Fruit fly (Drosophila melanogaster): ENCODE data around the gene CG31464.

Gene CG31464

dm6 chr3R:8317709-8318335 lies 26.8 kb downstream of the CG31464 start:
- TF ChIP-seq CG12605 (GFP tag; IDR thresholded peaks at IDR 0.05) = peak; percentile 65
- no peak for TF ChIP-seq CG9948 (tag; optimal IDR thresholded peaks at IDR 0.05)
- TF ChIP-seq CG4496 (GFP tag; IDR thresholded peaks at IDR 0.05) = 0 out of 3 replicates have a peak, but pooled peaks have one; percentile 21
- no peak for TF ChIP-seq D1 (tag; optimal IDR thresholded peaks at IDR 0.05)
- no peak for TF ChIP-seq CG13204 (GFP tag; optimal IDR thresholded peaks at IDR 0.05)
- no peak for TF ChIP-seq CG15710 (tag; optimal IDR thresholded peaks at IDR 0.05)
- TF ChIP-seq Pif1A (GFP tag; optimal IDR thresholded peaks at IDR 0.05) = no peak
- TF ChIP-seq Ets98B (GFP tag; IDR thresholded peaks at IDR 0.05) = peak; percentile 60; the same call in 1 of the 2 replicates

dm6 chr3R:8321447-8321846 lies 30.4 kb downstream of the CG31464 start, which contains the start of gene Or85a:
Gene Or85a, plus strand, starts transcription at chr3R:8321747.
- TF ChIP-seq CG10348 (GFP tag; IDR thresholded peaks at IDR 0.05) (no peak), CG13204 (GFP tag; optimal IDR thresholded peaks at IDR 0.05) (no peak)

dm6 chr3R:8324016-8324415 lies 33.0 kb downstream of the CG31464 start, which contains the start of gene CG7443:
Gene CG7443, plus strand, starts transcription at chr3R:8324316.
- no peak for TF ChIP-seq Snoo (tag; optimal IDR thresholded peaks at IDR 0.05)
- no peak for TF ChIP-seq CG8159 (tag; optimal IDR thresholded peaks at IDR 0.05)
- TF ChIP-seq Ets98B (GFP tag; IDR thresholded peaks at IDR 0.05) = no peak
- no peak for TF ChIP-seq CG13204 (GFP tag; optimal IDR thresholded peaks at IDR 0.05)
- TF ChIP-seq D1 (tag; optimal IDR thresholded peaks at IDR 0.05) = no peak
- no peak for TF ChIP-seq gl (tag; optimal IDR thresholded peaks at IDR 0.05)
- no peak for TF ChIP-seq CG8301 (tag; optimal IDR thresholded peaks at IDR 0.05)
- no peak for TF ChIP-seq CG14655 (GFP tag; optimal IDR thresholded peaks at IDR 0.05)
- no peak for TF ChIP-seq rn (GFP tag; IDR thresholded peaks at IDR 0.05)
- TF ChIP-seq Pif1B (GFP tag; optimal IDR thresholded peaks at IDR 0.05) = no peak
- no peak for TF ChIP-seq CG34367 (tag; optimal IDR thresholded peaks at IDR 0.05)

dm6 chr3R:8326884-8327283 lies 35.8 kb downstream of the CG31464 start:
- TF ChIP-seq CG4496 (GFP tag; IDR thresholded peaks at IDR 0.05) = no peak
- no peak for TF ChIP-seq fd96Ca (GFP tag; IDR thresholded peaks at IDR 0.05)
- TF ChIP-seq CG15710 (tag; optimal IDR thresholded peaks at IDR 0.05) = no peak
- TF ChIP-seq CG9948 (tag; optimal IDR thresholded peaks at IDR 0.05) = no peak
- no peak for TF ChIP-seq D1 (tag; optimal IDR thresholded peaks at IDR 0.05)
- TF ChIP-seq gl (tag; optimal IDR thresholded peaks at IDR 0.05) = no peak
- TF ChIP-seq EcR (GFP tag; optimal IDR thresholded peaks at IDR 0.05) = no peak
- TF ChIP-seq Pif1B (GFP tag; optimal IDR thresholded peaks at IDR 0.05) = no peak
- TF ChIP-seq CG32121 (GFP tag; IDR thresholded peaks at IDR 0.05) = no peak
- TF ChIP-seq Snoo (tag; optimal IDR thresholded peaks at IDR 0.05) = no peak
- TF ChIP-seq CG8301 (tag; optimal IDR thresholded peaks at IDR 0.05) = no peak

dm6 chr3R:8327967-8328789 lies 37.1 kb downstream of the CG31464 start:
- TF ChIP-seq rn (GFP tag; IDR thresholded peaks at IDR 0.05) (no peak), Pif1A (GFP tag; optimal IDR thresholded peaks at IDR 0.05) (no peak), CG8301 (tag; optimal IDR thresholded peaks at IDR 0.05) (no peak), gl (tag; optimal IDR thresholded peaks at IDR 0.05) (no peak), CG9948 (tag; optimal IDR thresholded peaks at IDR 0.05) (no peak), CG13204 (GFP tag; optimal IDR thresholded peaks at IDR 0.05) (no peak), Ets98B (GFP tag; IDR thresholded peaks at IDR 0.05) (no peak), CG32121 (GFP tag; IDR thresholded peaks at IDR 0.05) (no peak), Snoo (tag; optimal IDR thresholded peaks at IDR 0.05) (no peak), CG12605 (GFP tag; IDR thresholded peaks at IDR 0.05) (no peak), CG15710 (tag; optimal IDR thresholded peaks at IDR 0.05) (no peak), CG4496 (GFP tag; IDR thresholded peaks at IDR 0.05) (no peak), D1 (tag; optimal IDR thresholded peaks at IDR 0.05) (no peak), CG10348 (GFP tag; IDR thresholded peaks at IDR 0.05) (no peak), EcR (GFP tag; optimal IDR thresholded peaks at IDR 0.05) (no peak), fd96Ca (GFP tag; IDR thresholded peaks at IDR 0.05) (no peak), CG34367 (tag; optimal IDR thresholded peaks at IDR 0.05) (no peak), Pif1B (GFP tag; optimal IDR thresholded peaks at IDR 0.05) (no peak), CG8159 (tag; optimal IDR thresholded peaks at IDR 0.05) (no peak)

- TF ChIP-seq CG17806 (tag; optimal IDR thresholded peaks at IDR 0.05) = no peak
- TF ChIP-seq EcR (GFP tag; optimal IDR thresholded peaks at IDR 0.05) = peak; percentile 16
- no peak for TF ChIP-seq CG34367 (tag; optimal IDR thresholded peaks at IDR 0.05)
Measured at dm6 chr3R:8329628-8330027, 38.6 kb downstream of the CG31464 start.
